Worm (Caenorhabditis elegans) whole organism, young adult: Measurements from ENCODE around the gene Y17G7B.23.

Experiments
- B0336.3 ChIP-seq: fragments of 200-800 bp; sonication (Bioruptor generic); IDR thresholded peaks from 2 replicates; pipeline ENCODE4 v1.3.6; 2022; ENCODE audit warnings: missing genetic modification characterization, missing compliant biosample characterization
- C17E4.6 ChIP-seq: fragments of 200-800 bp; sonication (Bioruptor generic); IDR thresholded peaks from 2 replicates; pipeline ENCODE4 v1.3.6; 2022; ENCODE audit warnings: missing genetic modification reagents, missing genetic modification characterization, missing compliant biosample characterization
- D2030.7 ChIP-seq: fragments of 200-800 bp; sonication (Bioruptor generic); IDR thresholded peaks from 2 replicates; pipeline ENCODE4 v1.3.6; 2022; ENCODE audit warnings: missing genetic modification reagents, missing genetic modification characterization, missing compliant biosample characterization
- F22D6.2 ChIP-seq: sonication (generic microtip); optimal IDR thresholded peaks from 2 replicates; lab custom pipeline; 2016; ENCODE audit warnings: mild to moderate bottlenecking, missing genetic modification characterization, missing compliant biosample characterization
- F23B12.7 ChIP-seq: sonication (generic microtip); optimal IDR thresholded peaks from 2 replicates; lab custom pipeline; 2017; ENCODE audit warnings: missing genetic modification characterization, mild to moderate bottlenecking, missing compliant biosample characterization, antibody characterized with exemption, moderate library complexity; ENCODE audit not compliant: insufficient read depth
- F33H1.4 ChIP-seq: fragments of 200-800 bp; sonication (Bioruptor generic); IDR thresholded peaks from 2 replicates; pipeline ENCODE4 v1.3.6; 2022; ENCODE audit warnings: missing genetic modification reagents, missing genetic modification characterization, missing compliant biosample characterization
- F39B2.1 ChIP-seq: fragments of 200-800 bp; sonication (Bioruptor generic); IDR thresholded peaks from 2 replicates; pipeline ENCODE4 v1.3.6; 2022; ENCODE audit warnings: missing genetic modification reagents, missing genetic modification characterization, missing compliant biosample characterization
- F49E8.2 ChIP-seq: sonication (generic microtip); optimal IDR thresholded peaks from 3 replicates; lab custom pipeline; 2017; ENCODE audit warnings: missing genetic modification characterization, mild to moderate bottlenecking, missing compliant biosample characterization, antibody characterized with exemption, moderate library complexity; ENCODE audit not compliant: insufficient read depth
- T07F8.4 ChIP-seq: sonication (generic microtip); optimal IDR thresholded peaks from 2 replicates; lab custom pipeline; 2016; ENCODE audit warnings: mild to moderate bottlenecking, missing genetic modification characterization, moderate library complexity, missing compliant biosample characterization
- Y53F4B.3 ChIP-seq: fragments of 200-800 bp; sonication (Bioruptor generic); IDR thresholded peaks from 2 replicates; pipeline ENCODE4 v1.3.6; 2022; ENCODE audit warnings: missing genetic modification reagents, missing genetic modification characterization, missing compliant biosample characterization
- ZK185.1 ChIP-seq: sonication (generic microtip); optimal IDR thresholded peaks from 2 replicates; lab custom pipeline; 2016; ENCODE audit warnings: mild to moderate bottlenecking, missing genetic modification characterization, missing compliant biosample characterization; ENCODE audit not compliant: poor library complexity, severe bottlenecking
- ama-1 ChIP-seq, 3 experiments: fragments of 150-350 bp in 1 of 3; sonication (generic microtip) in 2 of 3; optimal IDR thresholded peaks; 2 replicates each; lab custom pipeline; 2014 to 2018; ENCODE audit warnings: missing biosample characterization in 2 of 3, missing genetic modification characterization in 2 of 3, missing genetic modification reagents in 2 of 3
- aptf-2 ChIP-seq: fragments of 200-800 bp; sonication (Bioruptor generic); conservative IDR thresholded peaks from 2 replicates; pipeline ENCODE4 v1.3.6; 2022; ENCODE audit warnings: missing genetic modification reagents, missing genetic modification characterization, missing compliant biosample characterization
- attf-5 ChIP-seq: fragments of 200-800 bp; sonication (Bioruptor generic); optimal IDR thresholded peaks from 2 replicates; lab custom pipeline; 2018; ENCODE audit warnings: mild to moderate bottlenecking, missing genetic modification characterization, missing compliant biosample characterization
- attf-6 ChIP-seq: fragments of 200-800 bp; sonication (Bioruptor generic); IDR thresholded peaks from 2 replicates; pipeline ENCODE4 v1.3.6; 2022; ENCODE audit warnings: missing genetic modification reagents, missing genetic modification characterization, missing compliant biosample characterization
- bed-2 ChIP-seq: fragments of 200-800 bp; sonication (Bioruptor generic); IDR thresholded peaks from 2 replicates; pipeline ENCODE4 v1.3.6; 2022; ENCODE audit warnings: missing genetic modification reagents, missing genetic modification characterization, missing compliant biosample characterization
- cebp-2 ChIP-seq: fragments of 200-800 bp; sonication (Bioruptor generic); IDR thresholded peaks from 2 replicates; pipeline ENCODE4 v1.3.6; 2022; ENCODE audit warnings: missing genetic modification characterization, missing compliant biosample characterization
- ceh-40 ChIP-seq: fragments of 200-800 bp; sonication (Bioruptor generic); IDR thresholded peaks from 2 replicates; pipeline ENCODE4 v1.3.6; 2022; ENCODE audit warnings: missing genetic modification characterization, missing compliant biosample characterization
- ceh-91 ChIP-seq: fragments of 200-800 bp; sonication (Bioruptor generic); IDR thresholded peaks from 2 replicates; pipeline ENCODE4 v1.3.6; 2022; ENCODE audit warnings: missing genetic modification reagents, missing genetic modification characterization, missing compliant biosample characterization
- chd-7 ChIP-seq: sonication (generic microtip); optimal IDR thresholded peaks from 2 replicates; lab custom pipeline; 2016; ENCODE audit warnings: mild to moderate bottlenecking, missing genetic modification characterization, moderate library complexity, missing compliant biosample characterization
- die-1 ChIP-seq: sonication (generic microtip); optimal IDR thresholded peaks from 2 replicates; lab custom pipeline; 2016; ENCODE audit warnings: missing genotype, mild to moderate bottlenecking, missing genetic modification characterization, missing compliant biosample characterization
- dpff-1 ChIP-seq: sonication (generic microtip); optimal IDR thresholded peaks from 2 replicates; lab custom pipeline; 2017; ENCODE audit warnings: mild to moderate bottlenecking, missing genetic modification characterization, missing compliant biosample characterization
- gei-17 ChIP-seq: fragments of 200-800 bp; sonication (Bioruptor generic); optimal IDR thresholded peaks from 2 replicates; lab custom pipeline; 2018; ENCODE audit warnings: mild to moderate bottlenecking, missing genetic modification characterization, missing compliant biosample characterization
- him-1 ChIP-seq: sonication (generic microtip); optimal IDR thresholded peaks from 2 replicates; lab custom pipeline; 2016; ENCODE audit warnings: missing genotype, missing genetic modification reagents, missing genetic modification characterization, missing compliant biosample characterization
- hlh-26 ChIP-seq: fragments of 200-800 bp; sonication (Bioruptor generic); conservative IDR thresholded peaks from 2 replicates; pipeline ENCODE4 v1.3.6; 2022; ENCODE audit warnings: missing genetic modification reagents, missing genetic modification characterization, missing compliant biosample characterization
- hrde-1 ChIP-seq: sonication (generic microtip); optimal IDR thresholded peaks from 2 replicates; lab custom pipeline; 2016; ENCODE audit warnings: missing genetic modification characterization, mild to moderate bottlenecking, missing compliant biosample characterization, moderate library complexity, missing genotype, missing genetic modification reagents, borderline replicate concordance
- hsf-1 ChIP-seq: fragments of 200-800 bp; sonication (Bioruptor generic); IDR thresholded peaks from 2 replicates; pipeline ENCODE4 v1.3.6; 2022; ENCODE audit warnings: missing genetic modification reagents, missing genetic modification characterization, missing compliant biosample characterization
- lin-35 ChIP-seq, 3 experiments: fragments of 150-350 bp in 2 of 3; sonication (generic microtip) in 1 of 3; optimal IDR thresholded peaks; 2 replicates each; lab custom pipeline; 2014 to 2018; ENCODE audit warnings: missing biosample characterization in 3 of 3, missing genetic modification characterization in 3 of 3, missing genetic modification reagents in 3 of 3
- lin-54 ChIP-seq: fragments of 200-800 bp; sonication (Bioruptor generic); optimal IDR thresholded peaks from 2 replicates; lab custom pipeline; 2018; ENCODE audit warnings: mild to moderate bottlenecking, missing genetic modification characterization, missing compliant biosample characterization
- lsl-1 ChIP-seq: fragments of 200-800 bp; sonication (Bioruptor generic); optimal IDR thresholded peaks from 2 replicates; lab custom pipeline; 2018; ENCODE audit warnings: mild to moderate bottlenecking, missing genetic modification characterization, moderate library complexity, missing compliant biosample characterization
- madf-10 ChIP-seq: sonication (generic microtip); optimal IDR thresholded peaks from 2 replicates; lab custom pipeline; 2016; ENCODE audit warnings: mild to moderate bottlenecking, missing genetic modification characterization, missing compliant biosample characterization
- madf-3 ChIP-seq: fragments of 200-800 bp; sonication (Bioruptor generic); IDR thresholded peaks from 2 replicates; pipeline ENCODE4 v1.3.6; 2022; ENCODE audit warnings: missing genetic modification reagents, missing genetic modification characterization, missing compliant biosample characterization
- nfya-1 ChIP-seq: sonication (generic microtip); optimal IDR thresholded peaks from 2 replicates; lab custom pipeline; 2017; ENCODE audit warnings: antibody characterized with exemption, missing compliant biosample characterization, missing genetic modification characterization, borderline replicate concordance; ENCODE audit not compliant: insufficient read depth
- nfyb-1 ChIP-seq: fragments of 200-800 bp; sonication (Bioruptor generic); IDR thresholded peaks from 2 replicates; pipeline ENCODE4 v1.3.6; 2022; ENCODE audit warnings: missing genetic modification reagents, missing genetic modification characterization, missing compliant biosample characterization
- nhr-179 ChIP-seq: sonication (generic microtip); optimal IDR thresholded peaks from 2 replicates; lab custom pipeline; 2016; ENCODE audit warnings: mild to moderate bottlenecking, missing genetic modification characterization, missing compliant biosample characterization
- nhr-27 ChIP-seq: fragments of 200-800 bp; sonication (Bioruptor generic); optimal IDR thresholded peaks from 2 replicates; lab custom pipeline; 2018; ENCODE audit warnings: mild to moderate bottlenecking, missing genetic modification characterization, moderate library complexity, missing compliant biosample characterization
- nhr-90 ChIP-seq: sonication (generic microtip); optimal IDR thresholded peaks from 2 replicates; lab custom pipeline; 2016; ENCODE audit warnings: missing genotype, mild to moderate bottlenecking, missing genetic modification characterization, missing compliant biosample characterization
- pbrm-1 ChIP-seq: fragments of 200-800 bp; sonication (Bioruptor generic); IDR thresholded peaks from 2 replicates; pipeline ENCODE4 v1.3.6; 2022; ENCODE audit warnings: missing genetic modification reagents, missing genetic modification characterization, missing compliant biosample characterization
- sdz-38 ChIP-seq: sonication (generic microtip); optimal IDR thresholded peaks from 2 replicates; lab custom pipeline; 2016; ENCODE audit warnings: missing genotype, missing genetic modification characterization, missing compliant biosample characterization
- tbx-9 ChIP-seq: sonication (generic microtip); optimal IDR thresholded peaks from 2 replicates; lab custom pipeline; 2016; ENCODE audit warnings: borderline replicate concordance, missing genetic modification characterization, inconsistent platforms, missing compliant biosample characterization
- tlf-1 ChIP-seq: fragments of 200-800 bp; sonication (Bioruptor generic); optimal IDR thresholded peaks from 2 replicates; lab custom pipeline; 2018; ENCODE audit warnings: mild to moderate bottlenecking, missing genetic modification characterization, missing compliant biosample characterization
- unc-130 ChIP-seq: sonication (generic microtip); optimal IDR thresholded peaks from 2 replicates; lab custom pipeline; 2016; ENCODE audit warnings: missing genetic modification reagents, missing genetic modification characterization, missing compliant biosample characterization
- ztf-18 ChIP-seq: sonication (generic microtip); optimal IDR thresholded peaks from 2 replicates; lab custom pipeline; 2016; ENCODE audit warnings: missing genotype, mild to moderate bottlenecking, missing genetic modification characterization, missing compliant biosample characterization
- ztf-22 ChIP-seq: fragments of 200-800 bp; sonication (Bioruptor generic); optimal IDR thresholded peaks from 2 replicates; lab custom pipeline; 2018; ENCODE audit warnings: mild to moderate bottlenecking, missing genetic modification characterization, moderate library complexity, missing compliant biosample characterization
- ztf-6 ChIP-seq: fragments of 200-800 bp; sonication (Bioruptor generic); IDR thresholded peaks from 2 replicates; pipeline ENCODE4 v1.3.6; 2022; ENCODE audit warnings: missing genetic modification reagents, missing genetic modification characterization, missing compliant biosample characterization

Y17G7B.23 gene

DNA sequence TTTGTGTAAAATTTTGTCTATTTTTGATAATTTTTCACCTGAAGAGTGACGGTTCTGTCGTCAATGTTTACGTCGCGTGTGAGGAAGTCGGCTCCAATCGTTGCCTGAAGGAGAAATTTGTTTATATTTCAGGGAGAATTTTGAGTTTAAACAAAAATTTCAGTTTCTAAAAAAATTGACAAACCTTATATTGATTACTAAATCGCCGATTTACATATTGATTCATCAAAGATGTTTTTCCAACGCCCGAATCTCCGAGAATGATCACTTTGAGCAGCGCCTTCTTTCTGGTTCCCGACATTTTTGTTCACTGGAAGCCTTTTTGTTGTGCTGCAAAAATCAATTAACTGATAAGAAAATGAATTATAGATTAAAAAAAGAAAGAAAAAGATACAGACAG, 32.4 kb upstream of the Y17G7B.23 start, which contains the start of gene rab-7 (continued):
- TF ChIP-seq tlf-1 (GFP tag; lab: Kevin White, UChicago), result peak; percentile 44
- TF ChIP-seq madf-10 (tag; lab: Kevin White, UChicago), result peak; percentile 22
- peak; percentile 15 for TF ChIP-seq F49E8.2
- peak; percentile 66 for TF ChIP-seq ama-1 (optimal IDR thresholded peaks at IDR 0.05; lab: Kevin White, UChicago)
- no peak for TF ChIP-seq ama-1 (GFP tag; optimal IDR thresholded peaks at IDR 0.05; lab: Kevin White, UChicago)
- TF ChIP-seq madf-3 (GFP tag; lab: Robert Waterston, UW), result peak; percentile 79
- 0 out of 2 replicates have a peak, but pooled peaks have one; percentile 10 for TF ChIP-seq attf-6 (GFP tag; lab: Robert Waterston, UW)
- 0 out of 2 replicates have a peak, but pooled peaks have one; percentile 22 for TF ChIP-seq nfyb-1 (GFP tag; lab: Robert Waterston, UW)
- TF ChIP-seq dpff-1 (tag; lab: Kevin White, UChicago), result peak; percentile 55
- peak; percentile 19 for TF ChIP-seq lin-54 (GFP tag; lab: Kevin White, UChicago)
- TF ChIP-seq ztf-22, result peak; percentile 39
- no peak for TF ChIP-seq nfya-1
- 0 out of 2 replicates have a peak, but pooled peaks have one; percentile 32 for TF ChIP-seq pbrm-1 (GFP tag; lab: Robert Waterston, UW)
- no peak for TF ChIP-seq ztf-6 (GFP tag; lab: Robert Waterston, UW)
- peak; percentile 51 for TF ChIP-seq F23B12.7 (tag; lab: Kevin White, UChicago)
- no peak for TF ChIP-seq ZK185.1
- TF ChIP-seq F33H1.4 (GFP tag; lab: Robert Waterston, UW), result 0 out of 2 replicates have a peak, but pooled peaks have one; percentile 15
- TF ChIP-seq ztf-18, result no peak

DNA sequence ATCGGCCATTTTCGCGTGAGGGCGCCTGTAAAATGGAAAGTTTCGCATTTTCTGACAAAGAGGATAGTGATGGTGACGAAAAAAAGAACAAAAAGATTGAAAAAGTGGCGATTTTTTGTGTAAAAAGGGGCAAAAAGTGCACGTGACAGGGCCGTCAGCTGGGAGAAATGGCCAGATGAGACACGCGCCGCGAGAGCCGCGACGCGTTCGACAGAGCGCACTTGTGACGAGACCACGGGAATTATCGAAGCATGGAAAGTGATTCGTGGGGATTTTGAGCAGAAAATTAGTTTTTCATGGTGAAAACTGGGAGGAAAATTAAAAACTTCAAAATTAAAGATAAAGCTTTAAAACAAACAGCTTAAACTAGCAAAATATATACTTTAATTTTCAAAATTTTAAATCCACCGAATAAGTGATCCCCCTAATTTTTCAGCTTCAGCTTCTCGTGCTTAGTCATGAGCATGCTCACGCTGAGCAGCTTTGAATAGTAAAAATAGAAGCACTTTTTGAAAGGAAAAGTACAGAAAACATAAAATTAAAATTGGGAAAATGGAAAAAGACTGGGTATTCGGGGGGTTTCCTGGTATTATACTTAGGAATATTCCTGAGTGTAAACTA, 31.4 kb upstream of the Y17G7B.23 start, which contains the start of gene W03C9.5:
Gene W03C9.5 (minus strand): TSS at position 38 of the 621 bp plus-strand sequence.
- TF ChIP-seq F39B2.1 (GFP tag; lab: Robert Waterston, UW), result no peak
- TF ChIP-seq D2030.7 (GFP tag; lab: Robert Waterston, UW), result peak; percentile 79
- TF ChIP-seq hrde-1 (tag; lab: Kevin White, UChicago), result no peak
- peak; percentile 66 for TF ChIP-seq chd-7 (tag; lab: Kevin White, UChicago)
- peak; percentile 38 for TF ChIP-seq die-1 (tag; lab: Kevin White, UChicago)
- TF ChIP-seq ceh-91, result peak; percentile 80
- TF ChIP-seq unc-130, result peak; percentile 20
- TF ChIP-seq nhr-27 (tag; lab: Kevin White, UChicago), result no peak
- TF ChIP-seq C17E4.6 (GFP tag; lab: Robert Waterston, UW), result peak; percentile 60; the same call in 1 of the 2 replicates
- TF ChIP-seq sdz-38, result no peak
- peak; percentile 72 for TF ChIP-seq F22D6.2 (tag; lab: Kevin White, UChicago)
- no peak for TF ChIP-seq ceh-40
- TF ChIP-seq aptf-2 (GFP tag; lab: Robert Waterston, UW), result peak; percentile 79
- peak; percentile 63 for TF ChIP-seq F49E8.2
- TF ChIP-seq lsl-1 (GFP tag; lab: Kevin White, UChicago), result peak; percentile 72
- TF ChIP-seq hlh-26 (GFP tag; lab: Robert Waterston, UW), result no peak
- TF ChIP-seq him-1 (tag; lab: Kevin White, UChicago), result no peak
- TF ChIP-seq attf-5 (GFP tag; lab: Kevin White, UChicago), result peak; percentile 98
- peak; percentile 79 for TF ChIP-seq nhr-90 (tag; lab: Kevin White, UChicago)
- peak; percentile 100 for TF ChIP-seq madf-3 (GFP tag; lab: Robert Waterston, UW)
- TF ChIP-seq bed-2 (GFP tag; lab: Robert Waterston, UW), result peak; percentile 54; the same call in 1 of the 2 replicates
- no peak for TF ChIP-seq attf-6 (GFP tag; lab: Robert Waterston, UW)
- peak; percentile 51; the same call in 1 of the 2 replicates for TF ChIP-seq B0336.3 (GFP tag; lab: Robert Waterston, UW)
- TF ChIP-seq Y53F4B.3, result peak; percentile 55; the same call in 1 of the 2 replicates
- no peak for TF ChIP-seq tbx-9
- no peak for TF ChIP-seq ztf-22
- no peak for TF ChIP-seq nhr-179 (tag; lab: Kevin White, UChicago)
- 0 out of 2 replicates have a peak, but pooled peaks have one; percentile 46 for TF ChIP-seq hsf-1 (GFP tag; lab: Robert Waterston, UW)
- peak in 2 of 3 experiments; percentile 19 to 76 for TF ChIP-seq lin-35 (GFP tag; optimal IDR thresholded peaks at IDR 0.05; lab: Kevin White, UChicago)
- TF ChIP-seq cebp-2, result no peak
- peak; percentile 14 for TF ChIP-seq T07F8.4
- peak; percentile 72; the same call in 1 of the 2 replicates for TF ChIP-seq ztf-6 (GFP tag; lab: Robert Waterston, UW)
- TF ChIP-seq gei-17, result peak; percentile 10
